Worm (Caenorhabditis elegans) whole organism, early embryonic: ENCODE measurements around the gene C35A5.6.

ENCODE experiments used
- B0310.2 ChIP-seq: sonication (generic microtip); optimal IDR thresholded peaks from 2 replicates; lab custom pipeline; 2016; ENCODE audit warnings: mild to moderate bottlenecking, missing genetic modification characterization, missing compliant biosample characterization
- F13C5.2 ChIP-seq: sonication (generic microtip); optimal IDR thresholded peaks from 2 replicates; lab custom pipeline; 2017; ENCODE audit warnings: mild to moderate bottlenecking, missing genetic modification characterization, inconsistent platforms, missing compliant biosample characterization
- aly-1 ChIP-seq: sonication (generic microtip); optimal IDR thresholded peaks from 2 replicates; lab custom pipeline; 2016; ENCODE audit warnings: missing genetic modification characterization, missing compliant biosample characterization
- ama-1 ChIP-seq: fragments of 150-350 bp; optimal IDR thresholded peaks from 2 replicates; lab custom pipeline; 2014
- ceh-13 ChIP-seq: fragments of 200-800 bp; sonication (Bioruptor generic); optimal IDR thresholded peaks from 2 replicates; lab custom pipeline; 2018; ENCODE audit warnings: mild to moderate bottlenecking, missing genetic modification characterization, missing compliant biosample characterization
- ceh-36 ChIP-seq: sonication (generic microtip); optimal IDR thresholded peaks from 2 replicates; lab custom pipeline; 2016; ENCODE audit warnings: missing genetic modification characterization, inconsistent platforms, missing compliant biosample characterization
- ets-7 ChIP-seq: sonication (generic microtip); optimal IDR thresholded peaks from 2 replicates; lab custom pipeline; 2016; ENCODE audit warnings: missing genotype, missing genetic modification characterization, missing compliant biosample characterization
- flt-1 ChIP-seq: fragments of 200-800 bp; sonication (Bioruptor generic); IDR thresholded peaks from 2 replicates; pipeline ENCODE4 v1.3.6; 2022; ENCODE audit warnings: missing genetic modification characterization, missing compliant biosample characterization
- hmbx-1 ChIP-seq: sonication (generic microtip); optimal IDR thresholded peaks from 2 replicates; lab custom pipeline; 2016; ENCODE audit warnings: mild to moderate bottlenecking, missing genetic modification characterization, missing compliant biosample characterization
- hmg-4 ChIP-seq: fragments of 200-800 bp; sonication (Bioruptor generic); optimal IDR thresholded peaks from 2 replicates; lab custom pipeline; 2018; ENCODE audit warnings: mild to moderate bottlenecking, missing genetic modification characterization, missing compliant biosample characterization
- hnd-1 ChIP-seq: sonication (generic microtip); optimal IDR thresholded peaks from 2 replicates; lab custom pipeline; 2016; ENCODE audit warnings: missing genetic modification characterization, missing compliant biosample characterization
- pes-1 ChIP-seq: fragments of 200-800 bp; sonication (Bioruptor generic); IDR thresholded peaks from 2 replicates; pipeline ENCODE4 v1.3.6; 2022; ENCODE audit warnings: missing genetic modification reagents, missing genetic modification characterization, missing compliant biosample characterization
- scrt-1 ChIP-seq: fragments of 200-800 bp; sonication (Bioruptor generic); IDR thresholded peaks from 2 replicates; pipeline ENCODE4 v1.3.6; 2022; ENCODE audit warnings: missing genetic modification characterization, missing compliant biosample characterization
- sea-1 ChIP-seq: fragments of 200-800 bp; sonication (Bioruptor generic); conservative IDR thresholded peaks from 2 replicates; pipeline ENCODE4 v1.3.6; 2022; ENCODE audit warnings: missing genetic modification characterization, missing compliant biosample characterization
- tbx-11 ChIP-seq: fragments of 200-800 bp; sonication (Bioruptor generic); IDR thresholded peaks from 2 replicates; pipeline ENCODE4 v1.3.6; 2022; ENCODE audit warnings: missing genetic modification characterization, missing compliant biosample characterization
- tbx-37 ChIP-seq: fragments of 200-800 bp; sonication (Bioruptor generic); conservative IDR thresholded peaks from 2 replicates; pipeline ENCODE4 v1.3.6; 2022; ENCODE audit warnings: missing genetic modification reagents, missing genetic modification characterization, missing compliant biosample characterization
- tra-4 ChIP-seq: sonication (generic microtip); optimal IDR thresholded peaks from 2 replicates; lab custom pipeline; 2017; ENCODE audit warnings: missing genetic modification characterization, missing compliant biosample characterization

The C35A5.6 gene

ce11 chrV:10466607-10467092 lies 42.3 kb upstream of the C35A5.6 start:
- peak; percentile 14 for TF ChIP-seq F13C5.2 (tag; lab: Kevin White, UChicago)
- no peak for TF ChIP-seq B0310.2
- TF ChIP-seq flt-1 (GFP tag; lab: Robert Waterston, UW) = no peak
- TF ChIP-seq tra-4 = no peak
- peak; percentile 55 for TF ChIP-seq hmg-4 (GFP tag; lab: Kevin White, UChicago)
- TF ChIP-seq pes-1 = no peak
- TF ChIP-seq tbx-37 = no peak

- no peak for TF ChIP-seq ama-1 (lab: Kevin White, UChicago)
- no peak for TF ChIP-seq F13C5.2 (tag; lab: Kevin White, UChicago)
- TF ChIP-seq scrt-1 (GFP tag; lab: Robert Waterston, UW) = no peak
- no peak for TF ChIP-seq ceh-13 (GFP tag; lab: Kevin White, UChicago)
- no peak for TF ChIP-seq aly-1 (tag; lab: Kevin White, UChicago)
- TF ChIP-seq flt-1 (GFP tag; lab: Robert Waterston, UW) = no peak
- no peak for TF ChIP-seq ceh-36
These were observed 41.8 kb upstream of the C35A5.6 start for ce11 chrV:10467104-10467503.

- no peak for TF ChIP-seq tra-4
- no peak for TF ChIP-seq aly-1 (tag; lab: Kevin White, UChicago)
- no peak for TF ChIP-seq tbx-37
- TF ChIP-seq pes-1 = no peak
- TF ChIP-seq ceh-36 = no peak
- no peak for TF ChIP-seq F13C5.2 (tag; lab: Kevin White, UChicago)
- no peak for TF ChIP-seq hnd-1
These were observed 41.3 kb upstream of the C35A5.6 start for ce11 chrV:10467659-10468058.

ce11 chrV:10468190-10468589 lies 40.7 kb upstream of the C35A5.6 start, which contains the start of gene egl-9:
egl-9 (plus strand) TSS chrV:10468517.
- TF ChIP-seq hnd-1 = no peak
- TF ChIP-seq ama-1 (lab: Kevin White, UChicago) = no peak
- TF ChIP-seq tbx-11 = no peak
- no peak for TF ChIP-seq hmbx-1
- no peak for TF ChIP-seq sea-1 (GFP tag; lab: Robert Waterston, UW)
- TF ChIP-seq aly-1 (tag; lab: Kevin White, UChicago) = no peak
- TF ChIP-seq tbx-37 = no peak
- TF ChIP-seq ets-7 (tag; lab: Kevin White, UChicago) = no peak
- no peak for TF ChIP-seq ceh-13 (GFP tag; lab: Kevin White, UChicago)
- TF ChIP-seq ceh-36 = no peak

- TF ChIP-seq hnd-1 (no peak), hmg-4 (GFP tag; lab: Kevin White, UChicago) (no peak), tbx-11 (no peak), sea-1 (GFP tag; lab: Robert Waterston, UW) (no peak), tbx-37 (no peak), ceh-36 (no peak)
These were observed 40.2 kb upstream of the C35A5.6 start for ce11 chrV:10468709-10469108.

ce11 chrV:10469845-10470244 lies 39.1 kb upstream of the C35A5.6 start:
- TF ChIP-seq hnd-1 = no peak
- no peak for TF ChIP-seq ceh-36
- TF ChIP-seq scrt-1 (GFP tag; lab: Robert Waterston, UW) = no peak
- TF ChIP-seq hmbx-1 = no peak
- TF ChIP-seq ama-1 (lab: Kevin White, UChicago) = no peak
- no peak for TF ChIP-seq pes-1
- TF ChIP-seq hmg-4 (GFP tag; lab: Kevin White, UChicago) = no peak
- no peak for TF ChIP-seq F13C5.2 (tag; lab: Kevin White, UChicago)
- TF ChIP-seq tbx-37 = no peak
- no peak for TF ChIP-seq ets-7 (tag; lab: Kevin White, UChicago)
- TF ChIP-seq tra-4 = no peak
- TF ChIP-seq ceh-13 (GFP tag; lab: Kevin White, UChicago) = no peak
- no peak for TF ChIP-seq tbx-11
- TF ChIP-seq aly-1 (tag; lab: Kevin White, UChicago) = no peak
- TF ChIP-seq sea-1 (GFP tag; lab: Robert Waterston, UW) = no peak
- TF ChIP-seq flt-1 (GFP tag; lab: Robert Waterston, UW) = no peak
- no peak for TF ChIP-seq B0310.2

- TF ChIP-seq ceh-13 (GFP tag; lab: Kevin White, UChicago) = no peak
- no peak for TF ChIP-seq ama-1 (lab: Kevin White, UChicago)
- no peak for TF ChIP-seq F13C5.2 (tag; lab: Kevin White, UChicago)
- no peak for TF ChIP-seq ets-7 (tag; lab: Kevin White, UChicago)
- no peak for TF ChIP-seq tbx-37
- no peak for TF ChIP-seq flt-1 (GFP tag; lab: Robert Waterston, UW)
- TF ChIP-seq aly-1 (tag; lab: Kevin White, UChicago) = no peak
- TF ChIP-seq hnd-1 = no peak
- no peak for TF ChIP-seq tbx-11
- TF ChIP-seq tra-4 = no peak
- TF ChIP-seq pes-1 = no peak
These were observed 37.9 kb upstream of the C35A5.6 start for ce11 chrV:10471007-10471406.

ce11 chrV:10472901-10473774 lies 35.8 kb upstream of the C35A5.6 start:
- TF ChIP-seq aly-1 (tag; lab: Kevin White, UChicago) = no peak
- TF ChIP-seq ceh-13 (GFP tag; lab: Kevin White, UChicago) = no peak
- TF ChIP-seq F13C5.2 (tag; lab: Kevin White, UChicago) = no peak
- no peak for TF ChIP-seq scrt-1 (GFP tag; lab: Robert Waterston, UW)
- no peak for TF ChIP-seq ets-7 (tag; lab: Kevin White, UChicago)
- TF ChIP-seq flt-1 (GFP tag; lab: Robert Waterston, UW) = no peak
- no peak for TF ChIP-seq B0310.2
- TF ChIP-seq tbx-37 = no peak
- TF ChIP-seq ceh-36 = no peak
- TF ChIP-seq sea-1 (GFP tag; lab: Robert Waterston, UW) = no peak
- TF ChIP-seq pes-1 = no peak
- no peak for TF ChIP-seq ama-1 (lab: Kevin White, UChicago)
- no peak for TF ChIP-seq hmbx-1
- no peak for TF ChIP-seq hmg-4 (GFP tag; lab: Kevin White, UChicago)
- TF ChIP-seq tbx-11 = no peak
- no peak for TF ChIP-seq hnd-1
- no peak for TF ChIP-seq tra-4
